Fruit fly (Drosophila melanogaster) whole organism, embryonic: ENCODE measurements around the gene uif.

Experiments used
- Atf3 ChIP-seq: fragments of 200-800 bp; sonication (Bioruptor generic); optimal IDR thresholded peaks from 3 replicates; lab custom pipeline; 2016; ENCODE audit warnings: missing biosample characterization, missing genetic modification characterization
- BtbVII ChIP-seq: fragments of 200-800 bp; sonication (Bioruptor generic); optimal IDR thresholded peaks from 3 replicates; lab custom pipeline; 2017; ENCODE audit warnings: missing biosample characterization, mild to moderate bottlenecking, missing genetic modification characterization
- Bteb2 ChIP-seq: fragments of 200-800 bp; sonication (Bioruptor generic); optimal IDR thresholded peaks from 2 replicates; lab custom pipeline; 2016; ENCODE audit warnings: missing biosample characterization, missing genetic modification characterization
- CG13296 ChIP-seq: fragments of 200-800 bp; sonication (Bioruptor generic); optimal IDR thresholded peaks from 3 replicates; lab custom pipeline; 2018; ENCODE audit warnings: missing biosample characterization, mild to moderate bottlenecking, missing genetic modification characterization
- CG13424 ChIP-seq: fragments of 200-800 bp; sonication (Bioruptor generic); optimal IDR thresholded peaks from 2 replicates; lab custom pipeline; 2019; ENCODE audit warnings: missing biosample characterization, mild to moderate bottlenecking, missing genetic modification characterization, moderate library complexity
- CG15514 ChIP-seq: fragments of 200-800 bp; sonication (Bioruptor generic); optimal IDR thresholded peaks from 3 replicates; lab custom pipeline; 2017; ENCODE audit warnings: missing biosample characterization, missing genetic modification characterization, mild to moderate bottlenecking, moderate library complexity, missing genetic modification reagents
- CG1647 ChIP-seq: fragments of 200-800 bp; sonication (Bioruptor generic); optimal IDR thresholded peaks from 3 replicates; lab custom pipeline; 2016; ENCODE audit warnings: missing biosample characterization, missing genetic modification characterization
- CG17186 ChIP-seq: fragments of 200-800 bp; sonication (Bioruptor generic); optimal IDR thresholded peaks from 3 replicates; lab custom pipeline; 2017; ENCODE audit warnings: missing biosample characterization, missing genetic modification reagents, missing genetic modification characterization
- CG17612 ChIP-seq: fragments of 200-800 bp; sonication (Bioruptor generic); IDR thresholded peaks from 2 replicates; pipeline ENCODE4 v1.3.6; 2022; ENCODE audit warnings: missing biosample characterization, missing genetic modification characterization
- CG17802 ChIP-seq: fragments of 200-800 bp; sonication (Bioruptor generic); optimal IDR thresholded peaks from 2 replicates; lab custom pipeline; 2018; ENCODE audit warnings: missing biosample characterization, mild to moderate bottlenecking, missing genetic modification characterization, moderate library complexity
- CG2129 ChIP-seq: fragments of 200-800 bp; sonication (Bioruptor generic); IDR thresholded peaks from 2 replicates; pipeline ENCODE4 v1.3.6; 2022; ENCODE audit warnings: missing biosample characterization, missing genetic modification characterization; ENCODE audit not compliant: partially characterized antibody
- CG2202 ChIP-seq: fragments of 200-800 bp; sonication (Bioruptor generic); optimal IDR thresholded peaks from 2 replicates; lab custom pipeline; 2018; ENCODE audit warnings: missing biosample characterization, mild to moderate bottlenecking, missing genetic modification characterization
- CG32772 ChIP-seq: fragments of 200-800 bp; sonication (Bioruptor generic); IDR thresholded peaks from 2 replicates; pipeline ENCODE4 v1.3.6; 2022; ENCODE audit warnings: missing biosample characterization, missing genetic modification characterization
- CG33557 ChIP-seq: fragments of 200-800 bp; sonication (Bioruptor generic); optimal IDR thresholded peaks from 2 replicates; lab custom pipeline; 2019; ENCODE audit warnings: missing biosample characterization, mild to moderate bottlenecking, missing genetic modification characterization, moderate library complexity
- CG5953 ChIP-seq: fragments of 200-800 bp; sonication (Bioruptor generic); IDR thresholded peaks from 2 replicates; pipeline ENCODE4 v1.3.6; 2022; ENCODE audit warnings: missing biosample characterization, missing genetic modification characterization
- CG8359 ChIP-seq: fragments of 200-800 bp; sonication (Bioruptor generic); optimal IDR thresholded peaks from 2 replicates; lab custom pipeline; 2017; ENCODE audit warnings: missing biosample characterization, mild to moderate bottlenecking, missing genetic modification characterization, borderline replicate concordance
- Ets97D ChIP-seq: fragments of 200-800 bp; sonication (Bioruptor generic); optimal IDR thresholded peaks from 3 replicates; lab custom pipeline; 2016; ENCODE audit warnings: missing biosample characterization, missing genetic modification characterization
- Fer1 ChIP-seq: fragments of 200-800 bp; sonication (Bioruptor generic); optimal IDR thresholded peaks from 2 replicates; lab custom pipeline; 2017; ENCODE audit warnings: missing biosample characterization, mild to moderate bottlenecking, missing genetic modification characterization
- GATAe ChIP-seq: fragments of 200-800 bp; sonication (Bioruptor generic); conservative IDR thresholded peaks from 2 replicates; pipeline ENCODE4 v1.3.6; 2022; ENCODE audit warnings: missing biosample characterization, missing genetic modification characterization
- HLH3B ChIP-seq: fragments of 200-800 bp; sonication (Bioruptor generic); IDR thresholded peaks from 2 replicates; pipeline ENCODE4 v1.3.6; 2022; ENCODE audit warnings: missing biosample characterization, missing genetic modification characterization
- HmgZ ChIP-seq: fragments of 200-800 bp; sonication (Bioruptor generic); optimal IDR thresholded peaks from 2 replicates; lab custom pipeline; 2018; ENCODE audit warnings: missing biosample characterization, mild to moderate bottlenecking, missing genetic modification characterization
- Lim3 ChIP-seq: fragments of 200-800 bp; sonication (Bioruptor generic); IDR thresholded peaks from 2 replicates; pipeline ENCODE4 v1.3.6; 2022; ENCODE audit warnings: missing biosample characterization, missing genetic modification characterization
- Lpt ChIP-seq: fragments of >200 bp; optimal IDR thresholded peaks from 2 replicates; lab custom pipeline; 2018; ENCODE audit warnings: missing biosample characterization, missing genetic modification characterization
- MBD-R2 ChIP-seq: fragments of 200-800 bp; sonication (Bioruptor generic); IDR thresholded peaks from 2 replicates; pipeline ENCODE4 v1.3.6; 2022; ENCODE audit warnings: missing biosample characterization, missing genetic modification characterization
- MESR4 ChIP-seq: fragments of 200-800 bp; sonication (Bioruptor generic); optimal IDR thresholded peaks from 2 replicates; lab custom pipeline; 2018; ENCODE audit warnings: missing biosample characterization, mild to moderate bottlenecking, missing genetic modification characterization, moderate library complexity
- Med ChIP-seq: fragments of 200-800 bp; sonication (Bioruptor generic); peaks from one replicate; lab custom pipeline; 2016; ENCODE audit warnings: missing biosample characterization, missing genetic modification characterization, mild to moderate bottlenecking, inconsistent platforms, moderate library complexity
- Opbp ChIP-seq: fragments of 200-800 bp; sonication (Bioruptor generic); IDR thresholded peaks from 3 replicates; pipeline ENCODE4 v1.3.6; 2022; ENCODE audit warnings: missing biosample characterization, missing genetic modification characterization; ENCODE audit not compliant: partially characterized antibody
- PHDP ChIP-seq: fragments of 200-800 bp; sonication (Bioruptor generic); optimal IDR thresholded peaks from 3 replicates; lab custom pipeline; 2018; ENCODE audit warnings: missing biosample characterization, mild to moderate bottlenecking, missing genetic modification characterization, moderate library complexity
- Ptx1 ChIP-seq: fragments of 200-800 bp; sonication (Bioruptor generic); IDR thresholded peaks from 2 replicates; pipeline ENCODE4 v1.3.6; 2022; ENCODE audit warnings: missing biosample characterization, missing genetic modification characterization
- Sox100B ChIP-seq: fragments of 200-800 bp; sonication (Bioruptor generic); optimal IDR thresholded peaks from 3 replicates; lab custom pipeline; 2018; ENCODE audit warnings: missing biosample characterization, mild to moderate bottlenecking, missing genetic modification characterization
- Spps ChIP-seq: fragments of 200-800 bp; sonication (Bioruptor generic); optimal IDR thresholded peaks from 2 replicates; lab custom pipeline; 2018; ENCODE audit warnings: missing biosample characterization, mild to moderate bottlenecking, missing genetic modification characterization
- ap ChIP-seq: fragments of 200-800 bp; sonication (Bioruptor generic); IDR thresholded peaks from 2 replicates; pipeline ENCODE4 v1.3.6; 2022; ENCODE audit warnings: missing biosample characterization, missing genetic modification characterization
- bsh ChIP-seq, 2 experiments: fragments of 200-800 bp; sonication (Bioruptor generic); optimal IDR thresholded peaks; 2 replicates each; lab custom pipeline; 2017 to 2018; ENCODE audit warnings: mild to moderate bottlenecking in 2 of 2, missing biosample characterization in 2 of 2, missing genetic modification characterization in 2 of 2, moderate library complexity in 1 of 2
- btn ChIP-seq: fragments of 200-800 bp; sonication (Bioruptor generic); optimal IDR thresholded peaks from 2 replicates; lab custom pipeline; 2016; ENCODE audit warnings: missing biosample characterization, missing genetic modification characterization
- cad ChIP-seq: fragments of >200 bp; optimal IDR thresholded peaks from 2 replicates; lab custom pipeline; 2017; ENCODE audit warnings: missing biosample characterization, missing genetic modification characterization
- danr ChIP-seq: fragments of 200-800 bp; sonication (Bioruptor generic); IDR thresholded peaks from 2 replicates; pipeline ENCODE4 v1.3.6; 2022; ENCODE audit warnings: missing biosample characterization, missing genetic modification characterization
- dm ChIP-seq: fragments of 200-800 bp; sonication (Bioruptor generic); optimal IDR thresholded peaks from 3 replicates; lab custom pipeline; 2016; ENCODE audit warnings: missing biosample characterization, missing genetic modification characterization
- fru ChIP-seq: fragments of >200 bp; optimal IDR thresholded peaks from 2 replicates; lab custom pipeline; 2017
- gcm2 ChIP-seq: fragments of 200-800 bp; sonication (Bioruptor generic); optimal IDR thresholded peaks from 2 replicates; lab custom pipeline; 2016; ENCODE audit warnings: missing biosample characterization, missing genetic modification characterization
- gsb-n ChIP-seq: fragments of 200-800 bp; sonication (Bioruptor generic); optimal IDR thresholded peaks from 3 replicates; lab custom pipeline; 2018; ENCODE audit warnings: missing biosample characterization, mild to moderate bottlenecking, missing genetic modification characterization
- jumu ChIP-seq: fragments of 200-800 bp; sonication (Bioruptor generic); optimal IDR thresholded peaks from 3 replicates; lab custom pipeline; 2016; ENCODE audit warnings: missing biosample characterization, missing genetic modification characterization
- kay ChIP-seq: fragments of 200-800 bp; sonication (Bioruptor generic); optimal IDR thresholded peaks from 2 replicates; lab custom pipeline; 2016; ENCODE audit warnings: missing biosample characterization, missing genetic modification characterization
- lov ChIP-seq, 2 experiments: fragments of 200-800 bp in 1 of 2; fragments of >200 bp in 1 of 2; sonication (Bioruptor generic) in 1 of 2; IDR thresholded peaks in 1 of 2; optimal IDR thresholded peaks in 1 of 2; 2 replicates in 1 of 2; 3 replicates in 1 of 2; pipeline versions ENCODE4 v1.3.6 to Lab custom; 2017 to 2022; ENCODE audit warnings: missing biosample characterization in 1 of 2, missing genetic modification characterization in 1 of 2
- ro ChIP-seq: fragments of 200-800 bp; sonication (Bioruptor generic); IDR thresholded peaks from 2 replicates; pipeline ENCODE4 v1.3.6; 2022; ENCODE audit warnings: missing biosample characterization, missing genetic modification characterization
- row ChIP-seq: fragments of 200-800 bp; sonication (Bioruptor generic); IDR thresholded peaks from 3 replicates; pipeline ENCODE4 v1.3.6; 2022; ENCODE audit warnings: missing biosample characterization, missing genetic modification characterization
- run ChIP-seq: fragments of 200-800 bp; sonication (Bioruptor generic); optimal IDR thresholded peaks from 3 replicates; lab custom pipeline; 2018; ENCODE audit warnings: missing biosample characterization, mild to moderate bottlenecking, missing genetic modification characterization
- salm ChIP-seq: fragments of 200-800 bp; sonication (Bioruptor generic); optimal IDR thresholded peaks from 2 replicates; lab custom pipeline; 2018; ENCODE audit warnings: missing biosample characterization, mild to moderate bottlenecking, missing genetic modification characterization
- so ChIP-seq: fragments of 200-800 bp; sonication (Bioruptor generic); IDR thresholded peaks from 3 replicates; pipeline ENCODE4 v1.3.6; 2022; ENCODE audit warnings: missing biosample characterization, missing genetic modification characterization
- sr ChIP-seq: fragments of 200-800 bp; sonication (Bioruptor generic); IDR thresholded peaks from 3 replicates; pipeline ENCODE4 v1.3.6; 2022; ENCODE audit warnings: missing biosample characterization, missing genetic modification characterization
- tup ChIP-seq: fragments of 200-800 bp; sonication (Bioruptor generic); optimal IDR thresholded peaks from 2 replicates; lab custom pipeline; 2016; ENCODE audit warnings: missing biosample characterization, mild to moderate bottlenecking, missing genetic modification characterization, moderate library complexity
- unpg ChIP-seq: fragments of 200-800 bp; sonication (Bioruptor generic); optimal IDR thresholded peaks from 3 replicates; lab custom pipeline; 2018; ENCODE audit warnings: missing biosample characterization, mild to moderate bottlenecking, missing genetic modification characterization, moderate library complexity
- wor ChIP-seq: fragments of 200-800 bp; sonication (Bioruptor generic); IDR thresholded peaks from 2 replicates; pipeline ENCODE4 v1.3.6; 2022; ENCODE audit warnings: missing biosample characterization, missing genetic modification characterization

uif gene

DNA sequence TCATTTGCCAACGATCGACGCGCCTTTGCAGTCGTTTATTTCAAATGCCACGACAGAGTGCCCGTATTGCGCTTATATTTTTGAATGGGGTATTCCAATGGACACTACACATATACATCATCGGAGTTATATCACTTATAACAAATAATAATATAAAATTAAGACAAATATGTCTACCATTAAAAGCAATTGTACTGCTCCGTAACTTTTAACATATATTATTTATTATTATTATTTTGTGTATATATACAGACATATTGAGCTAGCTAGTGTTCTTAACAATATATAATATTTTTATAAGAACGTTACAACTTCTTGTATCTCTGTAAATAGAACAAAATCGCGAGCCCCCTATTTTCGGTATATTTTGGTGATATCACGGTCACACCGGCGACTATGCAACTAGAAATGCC, 46.1 kb downstream of the uif start, which contains the start of the genes sip2 and Coprox (continued):
- TF ChIP-seq CG33557 = peak; percentile 62
- TF ChIP-seq Lim3 (GFP tag; lab: Robert Waterston, UW) = no peak
- peak; percentile 23 for TF ChIP-seq BtbVII
- TF ChIP-seq GATAe (GFP tag; lab: Robert Waterston, UW) = no peak
- peak; percentile 60 for TF ChIP-seq HmgZ (tag; lab: Kevin White, UChicago)
- peak; percentile 84 for TF ChIP-seq row
- TF ChIP-seq wor (GFP tag; lab: Robert Waterston, UW) = no peak
- TF ChIP-seq CG13296 (GFP tag; lab: Kevin White, UChicago) = peak; percentile 71
- TF ChIP-seq Ets97D (GFP tag; lab: Kevin White, UChicago) = no peak
- no peak for TF ChIP-seq CG1647 (GFP tag; lab: Kevin White, UChicago)
- TF ChIP-seq salm (tag; lab: Kevin White, UChicago) = peak; percentile 37
- TF ChIP-seq Ptx1 (GFP tag; lab: Robert Waterston, UW) = peak; percentile 53; the same call in 1 of the 2 replicates
- no peak for TF ChIP-seq CG2129 (GFP tag; lab: Robert Waterston, UW)
- TF ChIP-seq CG2202 (tag; lab: Kevin White, UChicago) = no peak
- TF ChIP-seq CG17612 (GFP tag; lab: Robert Waterston, UW) = no peak
- TF ChIP-seq MBD-R2 (GFP tag; lab: Robert Waterston, UW) = no peak; the same call in 1 of the 2 replicates
- no peak for TF ChIP-seq Opbp
- no peak for TF ChIP-seq fru (lab: Kevin White, UChicago)
- no peak for TF ChIP-seq jumu
- TF ChIP-seq Sox100B = no peak
- TF ChIP-seq gsb-n (tag; lab: Kevin White, UChicago) = no peak
- no peak for TF ChIP-seq ap (GFP tag; lab: Robert Waterston, UW)
- TF ChIP-seq cad (GFP tag; lab: Kevin White, UChicago) = no peak
- TF ChIP-seq ro (GFP tag; lab: Robert Waterston, UW) = no peak
- TF ChIP-seq, all 482 proteins: peak for 193

dm6 chr2L:6960165-6960564, 50.0 kb downstream of the uif start, which contains the start of the genes Atac1 and Hmgcl:
Atac1 (minus strand) TSS chr2L:6960328.
Hmgcl (plus strand) TSS chr2L:6960377.
- TF ChIP-seq CG32772 (GFP tag; lab: Robert Waterston, UW) = no peak
- no peak for TF ChIP-seq Ets97D (GFP tag; lab: Kevin White, UChicago)
- TF ChIP-seq btn = no peak
- TF ChIP-seq run (tag; lab: Kevin White, UChicago) = no peak
- TF ChIP-seq unpg = no peak
- no peak for TF ChIP-seq CG8359 (GFP tag; lab: Kevin White, UChicago)
- no peak for TF ChIP-seq CG13424 (tag; lab: Kevin White, UChicago)
- no peak for TF ChIP-seq PHDP
- TF ChIP-seq Atf3 (GFP tag; lab: Kevin White, UChicago) = no peak
- TF ChIP-seq dm (GFP tag; lab: Kevin White, UChicago) = peak; percentile 17
- TF ChIP-seq so (GFP tag; lab: Robert Waterston, UW) = no peak
- TF ChIP-seq Fer1 (GFP tag; lab: Kevin White, UChicago) = no peak
- TF ChIP-seq Spps (tag; lab: Kevin White, UChicago) = no peak
- no peak for TF ChIP-seq lov (optimal IDR thresholded peaks at IDR 0.05; lab: Kevin White, UChicago)
- TF ChIP-seq lov (GFP tag; IDR thresholded peaks at IDR 0.05; lab: Robert Waterston, UW) = no peak
- no peak for TF ChIP-seq danr
- no peak for TF ChIP-seq CG17802
- TF ChIP-seq bsh (GFP tag; optimal IDR thresholded peaks at IDR 0.05; lab: Kevin White, UChicago) = no peak
- no peak for TF ChIP-seq CG5953
- TF ChIP-seq CG17186 (GFP tag; lab: Kevin White, UChicago) = no peak
- TF ChIP-seq gcm2 (GFP tag; lab: Kevin White, UChicago) = no peak
- no peak for TF ChIP-seq CG15514 (GFP tag; lab: Kevin White, UChicago)
- no peak for TF ChIP-seq Bteb2 (GFP tag; lab: Kevin White, UChicago)
- no peak for TF ChIP-seq tup
- TF ChIP-seq sr = no peak
- peak; percentile 42 for TF ChIP-seq MESR4 (GFP tag; lab: Kevin White, UChicago)
- no peak for TF ChIP-seq HLH3B (GFP tag; lab: Robert Waterston, UW)
- no peak for TF ChIP-seq Lpt (GFP tag; lab: Kevin White, UChicago)
- TF ChIP-seq Med (GFP tag; lab: Kevin White, UChicago) = no peak
- no peak for TF ChIP-seq kay
